Fruit fly (Drosophila melanogaster) whole organism, wandering third instar larva: ENCODE data around the gene CG33777.

Source experiments
- Hr78 ChIP-seq: fragments of >200 bp; optimal IDR thresholded peaks from 2 replicates; lab custom pipeline; 2017; ENCODE audit warnings: missing biosample characterization, missing genetic modification characterization
- br ChIP-seq: fragments of 200-800 bp; sonication (Bioruptor generic); optimal IDR thresholded peaks from 2 replicates; lab custom pipeline; 2016; ENCODE audit warnings: missing biosample characterization, missing genetic modification characterization
- h ChIP-seq: fragments of 200-800 bp; sonication (Bioruptor generic); optimal IDR thresholded peaks from 3 replicates; lab custom pipeline; 2016; ENCODE audit warnings: missing biosample characterization, mild to moderate bottlenecking, missing genetic modification characterization

DNA sequence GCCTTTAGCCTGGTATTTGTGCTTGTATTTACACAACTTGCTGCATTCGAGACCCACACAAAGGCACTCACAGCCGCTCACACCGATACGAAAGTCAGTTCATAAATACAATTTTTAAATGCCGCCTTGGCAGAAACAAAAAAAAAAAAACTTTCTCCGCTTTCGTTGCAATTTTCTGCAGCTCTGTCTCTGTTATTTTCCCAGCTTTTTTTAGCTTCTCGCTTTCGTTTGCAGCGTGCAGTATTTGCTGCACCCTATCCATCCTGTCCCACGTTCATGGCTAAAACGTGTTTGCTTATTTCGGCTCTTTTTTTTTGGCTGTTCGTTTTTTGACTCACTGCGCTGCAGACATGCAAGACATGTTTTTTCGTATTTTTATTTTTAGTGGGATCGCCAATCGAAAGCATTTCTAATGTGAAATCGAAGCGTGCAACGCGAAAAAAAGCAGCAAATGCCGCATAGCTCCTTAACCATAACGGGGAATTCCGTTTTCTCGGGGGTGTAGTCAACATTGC, 35.6 kb downstream of the CG33777 start:
- TF ChIP-seq br (GFP tag; lab: Kevin White, UChicago) = no peak
- TF ChIP-seq h (GFP tag; lab: Kevin White, UChicago) = no peak
- no peak for TF ChIP-seq Hr78
